Fruit fly (Drosophila melanogaster): ENCODE data around the gene cona.
A peak's percentile ranks its signal among the peaks of the same experiment; 100 is the strongest.

Gene cona

DNA sequence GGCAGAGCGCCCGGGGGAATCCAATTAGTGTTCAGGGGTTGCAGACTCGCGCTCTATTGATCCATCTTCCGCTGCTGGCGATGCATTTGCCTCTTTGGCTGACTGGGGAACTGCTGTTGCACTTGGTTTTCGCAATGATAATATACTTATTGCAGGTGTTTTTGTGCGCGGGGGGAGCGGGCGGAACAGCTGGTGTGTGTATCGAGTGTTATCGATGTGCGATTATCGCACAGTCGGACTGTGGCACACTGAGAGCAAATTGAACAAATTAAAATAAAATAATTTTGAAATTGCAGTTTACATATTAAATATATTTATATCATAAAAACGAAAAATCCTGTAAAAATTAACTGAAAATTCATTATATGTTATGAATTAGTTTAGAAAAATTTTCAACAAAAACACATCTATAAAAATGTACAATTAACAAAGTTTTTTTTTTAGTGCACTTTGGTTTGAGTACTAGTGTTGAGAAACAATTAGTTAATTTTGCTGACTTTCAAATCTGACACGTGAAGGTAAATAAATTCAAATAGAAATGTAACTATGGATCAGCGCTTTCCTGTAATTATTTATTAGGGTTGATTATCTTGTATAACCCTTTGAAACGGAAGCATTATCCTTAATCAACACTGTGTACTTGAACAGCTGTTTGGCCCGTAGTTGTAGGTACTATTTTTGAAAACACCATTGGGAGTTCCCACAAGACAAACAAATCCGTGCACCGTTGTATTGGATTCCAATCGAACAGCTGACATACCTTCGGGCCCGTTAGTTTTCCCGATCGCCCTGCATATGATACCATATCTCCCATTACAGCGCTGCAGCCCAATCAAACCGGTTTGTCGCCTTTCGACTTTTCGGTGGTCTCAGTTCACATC, 17.2 kb downstream of the cona start, which contains the start of the genes Wdr37 and koko (continued):
- TF ChIP-seq Neu2 (GFP tag; optimal IDR thresholded peaks at IDR 0.05; ENCODE audit: borderline replicate concordance): peak; percentile 49
- peak; percentile 82 for TF ChIP-seq Side (GFP tag; optimal IDR thresholded peaks at IDR 0.05)
- TF ChIP-seq Jarid2 (GFP tag; optimal IDR thresholded peaks at IDR 0.05): peak; percentile 63
- peak; percentile 93 for TF ChIP-seq gt (GFP tag; IDR thresholded peaks at IDR 0.05)
- peak; percentile 98 for TF ChIP-seq CG34422 (GFP tag; IDR thresholded peaks at IDR 0.05)
- peak; percentile 81 for TF ChIP-seq Doc2 (GFP tag; IDR thresholded peaks at IDR 0.05)
- peak; percentile 54; the same call in 1 of the 2 replicates for TF ChIP-seq inv (GFP tag; IDR thresholded peaks at IDR 0.05; ENCODE audit: partially characterized antibody)
- TF ChIP-seq Ada2b (GFP tag; IDR thresholded peaks at IDR 0.05): peak; percentile 95
- peak; percentile 65 for TF ChIP-seq CG7928 (GFP tag; optimal IDR thresholded peaks at IDR 0.05)
- peak; percentile 98 for TF ChIP-seq Awh (GFP tag; IDR thresholded peaks at IDR 0.05)
- TF ChIP-seq ase (GFP tag; IDR thresholded peaks at IDR 0.05): peak; percentile 94
- peak; percentile 94 for TF ChIP-seq slou (GFP tag; optimal IDR thresholded peaks at IDR 0.05)
- TF ChIP-seq Lim3 (GFP tag; IDR thresholded peaks at IDR 0.05): peak; percentile 85
- peak; percentile 89 for TF ChIP-seq ATbp (GFP tag; optimal IDR thresholded peaks at IDR 0.05)
- TF ChIP-seq Blimp-1 (GFP tag; optimal IDR thresholded peaks at IDR 0.05): peak; percentile 94
- peak; percentile 99 for TF ChIP-seq gem (tag; optimal IDR thresholded peaks at IDR 0.05)
- peak; percentile 83 for TF ChIP-seq nau (GFP tag; optimal IDR thresholded peaks at IDR 0.05)
- peak; percentile 93 for TF ChIP-seq Taf1 (GFP tag; IDR thresholded peaks at IDR 0.05)
- peak; percentile 66 for TF ChIP-seq unc-4 (GFP tag; IDR thresholded peaks at IDR 0.05; ENCODE audit: partially characterized antibody)
- TF ChIP-seq CG13287 (GFP tag; IDR thresholded peaks at IDR 0.05; ENCODE audit: partially characterized antibody): peak; percentile 72
- peak; percentile 98 for TF ChIP-seq CG7372 (GFP tag; IDR thresholded peaks at IDR 0.05)
- TF ChIP-seq MESR4 (GFP tag; optimal IDR thresholded peaks at IDR 0.05): peak; percentile 61
- peak; percentile 97 for TF ChIP-seq CG11504 (tag; optimal IDR thresholded peaks at IDR 0.05)
- TF ChIP-seq CG6683 (GFP tag; optimal IDR thresholded peaks at IDR 0.05): peak; percentile 94
- peak; percentile 71 for TF ChIP-seq vfl (GFP tag; optimal IDR thresholded peaks at IDR 0.05)
- peak; percentile 78 for TF ChIP-seq NC2β (GFP tag; optimal IDR thresholded peaks at IDR 0.05)
- TF ChIP-seq chinmo (GFP tag; IDR thresholded peaks at IDR 0.05; ENCODE audit: partially characterized antibody): 0 out of 4 replicates have a peak, but pooled peaks have one; percentile 28
- TF ChIP-seq tna (GFP tag; IDR thresholded peaks at IDR 0.05; ENCODE audit: partially characterized antibody): peak; percentile 53; the same call in 1 of the 2 replicates
- TF ChIP-seq bigmax (GFP tag; optimal IDR thresholded peaks at IDR 0.05): no peak
- TF ChIP-seq CG11247 (GFP tag; IDR thresholded peaks at IDR 0.05): peak; percentile 97
- TF ChIP-seq Sry-δ (GFP tag; optimal IDR thresholded peaks at IDR 0.05): peak; percentile 51
- TF ChIP-seq ssp (GFP tag; IDR thresholded peaks at IDR 0.05): peak; percentile 95
- peak; percentile 83 for TF ChIP-seq mam (GFP tag; optimal IDR thresholded peaks at IDR 0.05)
- TF ChIP-seq otp (GFP tag; IDR thresholded peaks at IDR 0.05): peak; percentile 94
- TF ChIP-seq sd (tag; optimal IDR thresholded peaks at IDR 0.05): peak; percentile 89
- TF ChIP-seq tll (GFP tag; optimal IDR thresholded peaks at IDR 0.05): peak in 1 of 2 experiments; percentile 79
- TF ChIP-seq ci (GFP tag; IDR thresholded peaks at IDR 0.05): peak; percentile 88
- TF ChIP-seq Scr (GFP tag; IDR thresholded peaks at IDR 0.05; ENCODE audit: partially characterized antibody): peak; percentile 57
- TF ChIP-seq unpg (GFP tag; optimal IDR thresholded peaks at IDR 0.05): peak; percentile 98
- TF ChIP-seq CG8924 (tag; optimal IDR thresholded peaks at IDR 0.05): peak; percentile 98
- TF ChIP-seq Hr39 (optimal IDR thresholded peaks at IDR 0.05): no peak
- TF ChIP-seq CG1529 (GFP tag; optimal IDR thresholded peaks at IDR 0.05): peak; percentile 80
- peak; percentile 90 for TF ChIP-seq CrebB (tag; optimal IDR thresholded peaks at IDR 0.05)
- TF ChIP-seq Trl (optimal IDR thresholded peaks at IDR 0.05): no peak
- peak; percentile 82 for TF ChIP-seq Trl (GFP tag; optimal IDR thresholded peaks at IDR 0.05)
- peak; percentile 88 for TF ChIP-seq ken (GFP tag; IDR thresholded peaks at IDR 0.05)
- peak; percentile 95 for TF ChIP-seq Meics (GFP tag; optimal IDR thresholded peaks at IDR 0.05)
- peak; percentile 96 for TF ChIP-seq CG33557 (GFP tag; optimal IDR thresholded peaks at IDR 0.05)
